Worm (Caenorhabditis elegans): ENCODE results near the gene rpl-7A.
A peak's percentile ranks its signal among the peaks of the same experiment; 100 is the strongest.

DNA sequence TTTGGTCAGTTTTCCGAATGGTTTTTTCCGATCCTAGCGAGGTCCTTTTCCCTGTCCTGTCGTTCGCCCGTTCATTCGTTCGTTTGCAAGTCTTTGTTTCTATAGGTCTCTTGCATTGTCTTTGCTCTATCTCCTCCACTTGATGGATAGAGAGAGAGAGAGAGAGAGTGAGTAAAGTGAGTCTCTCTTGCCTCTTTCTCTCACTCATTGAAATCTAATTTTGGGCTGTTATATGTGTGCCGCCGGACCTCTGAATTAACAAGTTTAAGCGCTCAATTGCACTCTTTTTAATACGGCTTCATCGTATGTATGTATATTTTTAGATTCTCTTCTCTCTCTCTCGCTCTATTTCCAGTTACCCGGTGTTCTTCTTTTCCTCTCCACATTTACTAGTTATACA, 13.5 kb upstream of the rpl-7A start:
- TF ChIP-seq dpl-1 (GFP tag; optimal IDR thresholded peaks at IDR 0.05) (no peak), nhr-77 (tag; optimal IDR thresholded peaks at IDR 0.05) (no peak), lin-13 (GFP tag; optimal IDR thresholded peaks at IDR 0.05) (no peak), lir-3 (tag; optimal IDR thresholded peaks at IDR 0.05; ENCODE audit: poor library complexity) (no peak), C16A3.4 (tag; optimal IDR thresholded peaks at IDR 0.05) (no peak), fos-1 (tag; optimal IDR thresholded peaks at IDR 0.05) (no peak), rnt-1 (tag; optimal IDR thresholded peaks at IDR 0.05) (peak; percentile 24), ama-1 (optimal IDR thresholded peaks at IDR 0.05) (no peak), ets-5 (GFP tag; IDR thresholded peaks at IDR 0.05) (no peak), alr-1 (tag; optimal IDR thresholded peaks at IDR 0.05; ENCODE audit: borderline replicate concordance) (no peak), hlh-17 (GFP tag; optimal IDR thresholded peaks at IDR 0.05; ENCODE audit: borderline replicate concordance) (no peak), lin-15B (tag; optimal IDR thresholded peaks at IDR 0.05) (no peak), nhr-90 (tag; optimal IDR thresholded peaks at IDR 0.05; ENCODE audit: poor library complexity) (no peak)

Data from whole organism, L1 larva.